Fruit fly (Drosophila melanogaster): ENCODE results near the gene CG31464.

dm6 chr3R:8329628-8330027 lies 38.6 kb downstream of the CG31464 start:
- TF ChIP-seq ash1 (GFP tag; optimal IDR thresholded peaks at IDR 0.05) (no peak), sc (optimal IDR thresholded peaks at IDR 0.05) (no peak), sc (GFP tag; optimal IDR thresholded peaks at IDR 0.05) (no peak), zfh2 (GFP tag; optimal IDR thresholded peaks at IDR 0.05) (no peak), CG32772 (GFP tag; IDR thresholded peaks at IDR 0.05) (no peak), CG3281 (GFP tag; optimal IDR thresholded peaks at IDR 0.05) (no peak), ac (GFP tag; optimal IDR thresholded peaks at IDR 0.05) (no peak), CG12744 (GFP tag; optimal IDR thresholded peaks at IDR 0.05) (no peak), Elba2 (GFP tag; optimal IDR thresholded peaks at IDR 0.05) (no peak), p53 (GFP tag; optimal IDR thresholded peaks at IDR 0.05) (no peak), gce (GFP tag; IDR thresholded peaks at IDR 0.05) (no peak), CG30431 (GFP tag; optimal IDR thresholded peaks at IDR 0.05) (no peak), CG2199 (GFP tag; IDR thresholded peaks at IDR 0.05) (no peak), bowl (GFP tag; IDR thresholded peaks at IDR 0.05) (no peak)
